Worm (Caenorhabditis elegans) whole organism, early embryonic: Measurements from ENCODE around the gene pap-2.

ENCODE experiments used
- F13C5.2 ChIP-seq: sonication (generic microtip); optimal IDR thresholded peaks from 2 replicates; lab custom pipeline; 2017; ENCODE audit warnings: mild to moderate bottlenecking, missing genetic modification characterization, inconsistent platforms, missing compliant biosample characterization
- aly-1 ChIP-seq: sonication (generic microtip); optimal IDR thresholded peaks from 2 replicates; lab custom pipeline; 2016; ENCODE audit warnings: missing genetic modification characterization, missing compliant biosample characterization
- ama-1 ChIP-seq: fragments of 150-350 bp; optimal IDR thresholded peaks from 2 replicates; lab custom pipeline; 2014
- ceh-13 ChIP-seq: fragments of 200-800 bp; sonication (Bioruptor generic); optimal IDR thresholded peaks from 2 replicates; lab custom pipeline; 2018; ENCODE audit warnings: mild to moderate bottlenecking, missing genetic modification characterization, missing compliant biosample characterization
- ceh-36 ChIP-seq: sonication (generic microtip); optimal IDR thresholded peaks from 2 replicates; lab custom pipeline; 2016; ENCODE audit warnings: missing genetic modification characterization, inconsistent platforms, missing compliant biosample characterization
- ets-7 ChIP-seq: sonication (generic microtip); optimal IDR thresholded peaks from 2 replicates; lab custom pipeline; 2016; ENCODE audit warnings: missing genotype, missing genetic modification characterization, missing compliant biosample characterization
- hnd-1 ChIP-seq: sonication (generic microtip); optimal IDR thresholded peaks from 2 replicates; lab custom pipeline; 2016; ENCODE audit warnings: missing genetic modification characterization, missing compliant biosample characterization
- pes-1 ChIP-seq: fragments of 200-800 bp; sonication (Bioruptor generic); IDR thresholded peaks from 2 replicates; pipeline ENCODE4 v1.3.6; 2022; ENCODE audit warnings: missing genetic modification reagents, missing genetic modification characterization, missing compliant biosample characterization
- tbx-11 ChIP-seq: fragments of 200-800 bp; sonication (Bioruptor generic); IDR thresholded peaks from 2 replicates; pipeline ENCODE4 v1.3.6; 2022; ENCODE audit warnings: missing genetic modification characterization, missing compliant biosample characterization
- tra-4 ChIP-seq: sonication (generic microtip); optimal IDR thresholded peaks from 2 replicates; lab custom pipeline; 2017; ENCODE audit warnings: missing genetic modification characterization, missing compliant biosample characterization

- TF ChIP-seq ets-7 (tag; lab: Kevin White, UChicago), result no peak
- no peak for TF ChIP-seq tra-4 (tag; lab: Kevin White, UChicago)
- TF ChIP-seq pes-1 (GFP tag; lab: Robert Waterston, UW), result no peak
- TF ChIP-seq hnd-1 (tag; lab: Kevin White, UChicago), result no peak
- TF ChIP-seq ama-1 (lab: Kevin White, UChicago), result no peak
- TF ChIP-seq tbx-11 (GFP tag; lab: Robert Waterston, UW), result no peak
- TF ChIP-seq F13C5.2 (tag; lab: Kevin White, UChicago), result no peak
- TF ChIP-seq aly-1 (tag; lab: Kevin White, UChicago), result no peak
- no peak for TF ChIP-seq ceh-36 (tag; lab: Kevin White, UChicago)
- no peak for TF ChIP-seq ceh-13 (GFP tag; lab: Kevin White, UChicago)
Measured at ce11 chrII:9576707-9577106, 32.5 kb downstream of the pap-2 start.
